Worm (Caenorhabditis elegans): ENCODE measurements around the gene npr-8.

npr-8 gene

ce11 chrX:7415420-7415819 lies 38.3 kb downstream of the npr-8 start, which contains the start of gene C10A4.7:
C10A4.7 (minus strand) TSS chrX:7415520.
- TF ChIP-seq nhr-28 (tag; optimal IDR thresholded peaks at IDR 0.05) = no peak
- TF ChIP-seq drap-1 (GFP tag; optimal IDR thresholded peaks at IDR 0.05) = no peak
- no peak for TF ChIP-seq bed-3 (GFP tag; optimal IDR thresholded peaks at IDR 0.05)
- no peak for TF ChIP-seq snpc-4 (tag; optimal IDR thresholded peaks at IDR 0.05)
- TF ChIP-seq zip-8 (tag; optimal IDR thresholded peaks at IDR 0.05) = no peak
- TF ChIP-seq elt-1 (tag; optimal IDR thresholded peaks at IDR 0.05; ENCODE audit: borderline replicate concordance, insufficient read depth) = no peak
- TF ChIP-seq unc-39 (tag; optimal IDR thresholded peaks at IDR 0.05) = no peak
- TF ChIP-seq ham-2 (GFP tag; optimal IDR thresholded peaks at IDR 0.05) = no peak
- no peak for TF ChIP-seq sptf-1 (tag; optimal IDR thresholded peaks at IDR 0.05)

- TF ChIP-seq mab-5 (tag; optimal IDR thresholded peaks at IDR 0.05) = no peak
Measured at ce11 chrX:7416082-7416481, 39.0 kb downstream of the npr-8 start, which contains the start of gene C10A4.1. C10A4.1 (plus strand) TSS chrX:7416382.

- TF ChIP-seq elt-1 (tag; optimal IDR thresholded peaks at IDR 0.05; ENCODE audit: borderline replicate concordance, insufficient read depth) (no peak), elt-3 (tag; optimal IDR thresholded peaks at IDR 0.05) (no peak), sem-2 (GFP tag; optimal IDR thresholded peaks at IDR 0.05) (no peak), ham-2 (GFP tag; optimal IDR thresholded peaks at IDR 0.05) (no peak), unc-120 (tag; optimal IDR thresholded peaks at IDR 0.05; ENCODE audit: poor library complexity, severe bottlenecking) (no peak), mep-1 (tag; optimal IDR thresholded peaks at IDR 0.05) (no peak)
Measured at ce11 chrX:7420571-7420970, 43.5 kb downstream of the npr-8 start, which contains the start of gene C10A4.9. C10A4.9 (plus strand) TSS chrX:7420871.

ce11 chrX:7424813-7425212 lies 47.7 kb downstream of the npr-8 start, which contains the start of gene mnm-2:
mnm-2 (minus strand) TSS chrX:7424913.
- TF ChIP-seq snpc-4 (tag; optimal IDR thresholded peaks at IDR 0.05) (no peak), tbx-8 (GFP tag; optimal IDR thresholded peaks at IDR 0.05) (no peak), bed-3 (GFP tag; optimal IDR thresholded peaks at IDR 0.05) (no peak), ceh-39 (tag; optimal IDR thresholded peaks at IDR 0.05) (no peak), nhr-28 (tag; optimal IDR thresholded peaks at IDR 0.05) (no peak), cnd-1 (tag; optimal IDR thresholded peaks at IDR 0.05) (no peak), zip-8 (tag; optimal IDR thresholded peaks at IDR 0.05) (no peak), mab-5 (tag; optimal IDR thresholded peaks at IDR 0.05) (no peak), sptf-1 (tag; optimal IDR thresholded peaks at IDR 0.05) (no peak), blmp-1 (tag; optimal IDR thresholded peaks at IDR 0.05) (no peak), ceh-83 (GFP tag; optimal IDR thresholded peaks at IDR 0.05) (no peak), elt-3 (tag; optimal IDR thresholded peaks at IDR 0.05) (no peak), unc-120 (tag; optimal IDR thresholded peaks at IDR 0.05; ENCODE audit: poor library complexity, severe bottlenecking) (no peak), lsy-2 (tag; optimal IDR thresholded peaks at IDR 0.05) (no peak)

- TF ChIP-seq sptf-1 (tag; optimal IDR thresholded peaks at IDR 0.05) = peak; percentile 44
- peak; percentile 69 for TF ChIP-seq ham-2 (GFP tag; optimal IDR thresholded peaks at IDR 0.05)
- no peak for TF ChIP-seq hlh-1 (tag; optimal IDR thresholded peaks at IDR 0.05)
Measured at ce11 chrX:7430483-7430882, 53.4 kb downstream of the npr-8 start.

- TF ChIP-seq ceh-83 (GFP tag; optimal IDR thresholded peaks at IDR 0.05) = no peak
- TF ChIP-seq snpc-4 (tag; optimal IDR thresholded peaks at IDR 0.05) = no peak
Measured at ce11 chrX:7431165-7431564, 54.1 kb downstream of the npr-8 start, which contains the start of gene clc-2. clc-2 (plus strand) TSS chrX:7431465.

ce11 chrX:7433269-7433668 lies 56.2 kb downstream of the npr-8 start, which contains the start of gene clc-5:
clc-5 (plus strand) TSS chrX:7433569.
- TF ChIP-seq elt-3 (tag; optimal IDR thresholded peaks at IDR 0.05) (no peak), blmp-1 (tag; optimal IDR thresholded peaks at IDR 0.05) (no peak), nhr-12 (tag; optimal IDR thresholded peaks at IDR 0.05) (no peak), zip-8 (tag; optimal IDR thresholded peaks at IDR 0.05) (no peak)

- TF ChIP-seq lin-32 (GFP tag; optimal IDR thresholded peaks at IDR 0.05) = no peak
- TF ChIP-seq pha-4 (tag; optimal IDR thresholded peaks at IDR 0.05) = no peak
- TF ChIP-seq unc-62 (GFP tag; optimal IDR thresholded peaks at IDR 0.05) = no peak
- no peak for TF ChIP-seq mls-2 (tag; optimal IDR thresholded peaks at IDR 0.05)
- no peak for TF ChIP-seq nhr-2 (tag; optimal IDR thresholded peaks at IDR 0.05)
- TF ChIP-seq elt-3 (tag; optimal IDR thresholded peaks at IDR 0.05) = no peak
Measured at ce11 chrX:7436912-7437311, 59.8 kb downstream of the npr-8 start.

Measured in whole organism, mixed stage, embryonic.